Fruit fly (Drosophila melanogaster) whole organism, embryonic: ENCODE data around the gene Usp1.

Experiments used
- CG10147 ChIP-seq: fragments of 200-800 bp; sonication (Bioruptor generic); optimal IDR thresholded peaks from 2 replicates; lab custom pipeline; 2019; ENCODE audit warnings: missing biosample characterization, mild to moderate bottlenecking, missing genetic modification characterization, moderate library complexity
- CG10979 ChIP-seq: fragments of 200-800 bp; sonication (Bioruptor generic); optimal IDR thresholded peaks from 2 replicates; lab custom pipeline; 2018; ENCODE audit warnings: missing biosample characterization, mild to moderate bottlenecking, missing genetic modification characterization, moderate library complexity
- CG11723 ChIP-seq: fragments of 200-800 bp; sonication (Bioruptor generic); optimal IDR thresholded peaks from 2 replicates; lab custom pipeline; 2017; ENCODE audit warnings: missing biosample characterization, mild to moderate bottlenecking, missing genetic modification characterization
- CG12744 ChIP-seq: fragments of 200-800 bp; sonication (Bioruptor generic); optimal IDR thresholded peaks from 2 replicates; lab custom pipeline; 2016; ENCODE audit warnings: missing biosample characterization, missing genetic modification characterization
- CG13287 ChIP-seq: fragments of 200-800 bp; sonication (Bioruptor generic); IDR thresholded peaks from 2 replicates; pipeline ENCODE4 v1.3.6; 2022; ENCODE audit warnings: missing biosample characterization, missing genetic modification characterization; ENCODE audit not compliant: partially characterized antibody
- CG15073 ChIP-seq: fragments of 200-800 bp; sonication (Bioruptor generic); optimal IDR thresholded peaks from 2 replicates; lab custom pipeline; 2016; ENCODE audit warnings: missing biosample characterization, missing genetic modification characterization
- CG15696 ChIP-seq: fragments of 200-800 bp; sonication (Bioruptor generic); optimal IDR thresholded peaks from 2 replicates; lab custom pipeline; 2019; ENCODE audit warnings: missing biosample characterization, mild to moderate bottlenecking, missing genetic modification characterization, moderate library complexity
- CG17328 ChIP-seq: fragments of 200-800 bp; sonication (Bioruptor generic); IDR thresholded peaks from 2 replicates; pipeline ENCODE4 v1.3.6; 2022; ENCODE audit warnings: missing biosample characterization, missing genetic modification characterization
- CG17568 ChIP-seq: fragments of 200-800 bp; sonication (Bioruptor generic); optimal IDR thresholded peaks from 2 replicates; lab custom pipeline; 2018; ENCODE audit warnings: missing biosample characterization, mild to moderate bottlenecking, missing genetic modification characterization, moderate library complexity
- CG17912 ChIP-seq: fragments of 200-800 bp; sonication (Bioruptor generic); optimal IDR thresholded peaks from 2 replicates; lab custom pipeline; 2018; ENCODE audit warnings: missing biosample characterization, mild to moderate bottlenecking, missing genetic modification characterization
- CG2712 ChIP-seq: fragments of 200-800 bp; optimal IDR thresholded peaks from 3 replicates; lab custom pipeline; 2019; ENCODE audit warnings: missing biosample characterization, mild to moderate bottlenecking, missing genetic modification characterization, moderate library complexity
- CG3726 ChIP-seq: fragments of 200-800 bp; sonication (Bioruptor generic); IDR thresholded peaks from 3 replicates; pipeline ENCODE4, ENCODE4 v1.3.6; 2022; ENCODE audit warnings: missing biosample characterization, missing genetic modification characterization
- CG5180 ChIP-seq: fragments of 200-800 bp; sonication (Bioruptor generic); optimal IDR thresholded peaks from 3 replicates; lab custom pipeline; 2017; ENCODE audit warnings: missing biosample characterization, missing genetic modification characterization, mild to moderate bottlenecking, moderate library complexity, missing genetic modification reagents
- CG6854 ChIP-seq: fragments of 200-800 bp; sonication (Bioruptor generic); optimal IDR thresholded peaks from 3 replicates; lab custom pipeline; 2017; ENCODE audit warnings: missing biosample characterization, mild to moderate bottlenecking, missing genetic modification characterization
- CG7987 ChIP-seq: fragments of 200-800 bp; sonication (Bioruptor generic); optimal IDR thresholded peaks from 2 replicates; lab custom pipeline; 2018; ENCODE audit warnings: missing biosample characterization, mild to moderate bottlenecking, missing genetic modification characterization, moderate library complexity
- CG9437 ChIP-seq: fragments of 200-800 bp; sonication (Bioruptor generic); optimal IDR thresholded peaks from 2 replicates; lab custom pipeline; 2018; ENCODE audit warnings: missing biosample characterization, mild to moderate bottlenecking, missing genetic modification characterization
- Dek ChIP-seq: fragments of 200-800 bp; sonication (Bioruptor generic); optimal IDR thresholded peaks from 3 replicates; lab custom pipeline; 2019; ENCODE audit warnings: missing biosample characterization, mild to moderate bottlenecking, missing genetic modification characterization, moderate library complexity
- Jarid2 ChIP-seq: fragments of 200-800 bp; sonication (Bioruptor generic); optimal IDR thresholded peaks from 3 replicates; lab custom pipeline; 2017; ENCODE audit warnings: mild to moderate bottlenecking, missing biosample characterization, missing genetic modification reagents, missing genetic modification characterization
- Meics ChIP-seq: fragments of 200-800 bp; sonication (Bioruptor generic); optimal IDR thresholded peaks from 2 replicates; lab custom pipeline; 2017; ENCODE audit warnings: missing biosample characterization, mild to moderate bottlenecking, missing genetic modification characterization
- Nf-YA ChIP-seq: fragments of 200-800 bp; sonication (Bioruptor generic); IDR thresholded peaks from 2 replicates; pipeline ENCODE4 v1.3.6; 2022; ENCODE audit warnings: missing biosample characterization, missing genetic modification characterization
- Nf-YC ChIP-seq: fragments of 200-800 bp; optimal IDR thresholded peaks from 3 replicates; lab custom pipeline; 2019; ENCODE audit warnings: missing biosample characterization, mild to moderate bottlenecking, missing genetic modification characterization, moderate library complexity
- Optix ChIP-seq: fragments of 200-800 bp; sonication (Bioruptor generic); IDR thresholded peaks from 3 replicates; pipeline ENCODE4 v1.3.6; 2022; ENCODE audit warnings: missing biosample characterization, missing genetic modification characterization
- PHDP ChIP-seq: fragments of 200-800 bp; sonication (Bioruptor generic); optimal IDR thresholded peaks from 3 replicates; lab custom pipeline; 2018; ENCODE audit warnings: missing biosample characterization, mild to moderate bottlenecking, missing genetic modification characterization, moderate library complexity
- Scr ChIP-seq: fragments of 200-800 bp; sonication (Bioruptor generic); IDR thresholded peaks from 2 replicates; pipeline ENCODE4 v1.3.6; 2022; ENCODE audit warnings: missing biosample characterization, missing genetic modification characterization; ENCODE audit not compliant: partially characterized antibody
- Sin3A ChIP-seq: fragments of >200 bp; optimal IDR thresholded peaks from 2 replicates; lab custom pipeline; 2018
- Six4 ChIP-seq: fragments of 200-800 bp; sonication (Bioruptor generic); optimal IDR thresholded peaks from 2 replicates; lab custom pipeline; 2016; ENCODE audit warnings: missing biosample characterization, missing genetic modification characterization
- Sry-β ChIP-seq: fragments of 200-800 bp; sonication (Bioruptor generic); optimal IDR thresholded peaks from 2 replicates; lab custom pipeline; 2018; ENCODE audit warnings: missing biosample characterization, mild to moderate bottlenecking, missing genetic modification characterization, moderate library complexity
- Ssrp ChIP-seq: fragments of 200-800 bp; sonication (Bioruptor generic); optimal IDR thresholded peaks from 2 replicates; lab custom pipeline; 2018; ENCODE audit warnings: missing biosample characterization, mild to moderate bottlenecking, missing genetic modification characterization, moderate library complexity
- Stat92E ChIP-seq, 3 experiments: fragments of >200 bp in 2 of 3; fragments of 200-800 bp in 1 of 3; sonication (Bioruptor generic) in 1 of 3; optimal IDR thresholded peaks; 2 replicates each; lab custom pipeline; 2017 to 2019; ENCODE audit warnings: missing biosample characterization in 3 of 3, missing genetic modification characterization in 3 of 3, mild to moderate bottlenecking in 1 of 3, moderate library complexity in 1 of 3
- TFAM ChIP-seq: fragments of 200-800 bp; sonication (Bioruptor generic); optimal IDR thresholded peaks from 2 replicates; lab custom pipeline; 2017; ENCODE audit warnings: missing biosample characterization, missing genetic modification characterization, inconsistent platforms
- Tbp ChIP-seq: fragments of >200 bp; optimal IDR thresholded peaks from 2 replicates; lab custom pipeline; 2018; ENCODE audit warnings: missing biosample characterization, missing genetic modification characterization
- YL-1 ChIP-seq: fragments of 200-800 bp; sonication (Bioruptor generic); optimal IDR thresholded peaks from 3 replicates; lab custom pipeline; 2017; ENCODE audit warnings: missing biosample characterization, mild to moderate bottlenecking, missing genetic modification characterization
- dmrt11E ChIP-seq: fragments of 200-800 bp; sonication (Bioruptor generic); optimal IDR thresholded peaks from 3 replicates; lab custom pipeline; 2018; ENCODE audit warnings: missing biosample characterization, mild to moderate bottlenecking, missing genetic modification characterization, moderate library complexity
- gem ChIP-seq: fragments of 200-800 bp; sonication (Bioruptor generic); optimal IDR thresholded peaks from 2 replicates; lab custom pipeline; 2019; ENCODE audit warnings: missing biosample characterization, mild to moderate bottlenecking, missing genetic modification characterization, moderate library complexity
- jumu ChIP-seq: fragments of 200-800 bp; sonication (Bioruptor generic); optimal IDR thresholded peaks from 3 replicates; lab custom pipeline; 2016; ENCODE audit warnings: missing biosample characterization, missing genetic modification characterization
- lab ChIP-seq: fragments of 200-800 bp; sonication (Bioruptor generic); optimal IDR thresholded peaks from 3 replicates; lab custom pipeline; 2017; ENCODE audit warnings: missing biosample characterization, missing genetic modification characterization, mild to moderate bottlenecking, moderate library complexity, missing genetic modification reagents
- pho ChIP-seq: fragments of 200-800 bp; sonication (Bioruptor generic); optimal IDR thresholded peaks from 2 replicates; lab custom pipeline; 2016; ENCODE audit warnings: missing biosample characterization, missing genetic modification characterization
- pita ChIP-seq: fragments of 200-800 bp; sonication (Bioruptor generic); optimal IDR thresholded peaks from 2 replicates; lab custom pipeline; 2017; ENCODE audit warnings: missing biosample characterization, mild to moderate bottlenecking, missing genetic modification characterization
- pros ChIP-seq: fragments of 200-800 bp; sonication (Bioruptor generic); optimal IDR thresholded peaks from 3 replicates; lab custom pipeline; 2019; ENCODE audit warnings: missing biosample characterization, mild to moderate bottlenecking, missing genetic modification characterization, moderate library complexity
- row ChIP-seq: fragments of 200-800 bp; sonication (Bioruptor generic); IDR thresholded peaks from 3 replicates; pipeline ENCODE4 v1.3.6; 2022; ENCODE audit warnings: missing biosample characterization, missing genetic modification characterization
- schlank ChIP-seq: fragments of 200-800 bp; sonication (Bioruptor generic); optimal IDR thresholded peaks from 2 replicates; lab custom pipeline; 2018; ENCODE audit warnings: missing biosample characterization, mild to moderate bottlenecking, missing genetic modification characterization
- sens ChIP-seq: fragments of 200-800 bp; sonication (Bioruptor generic); peaks from one replicate; lab custom pipeline; 2016; ENCODE audit warnings: missing biosample characterization, missing genetic modification characterization
- sug ChIP-seq: fragments of 200-800 bp; optimal IDR thresholded peaks from 2 replicates; lab custom pipeline; 2019; ENCODE audit warnings: missing biosample characterization, mild to moderate bottlenecking, missing genetic modification characterization, moderate library complexity
- tll ChIP-seq, 2 experiments: fragments of 200-800 bp in 1 of 2; fragments of >200 bp in 1 of 2; sonication (Bioruptor generic) in 1 of 2; optimal IDR thresholded peaks; 2 replicates each; lab custom pipeline; 2017 to 2019; ENCODE audit warnings: missing biosample characterization in 2 of 2, missing genetic modification characterization in 2 of 2, mild to moderate bottlenecking in 1 of 2, moderate library complexity in 1 of 2
- trem ChIP-seq: fragments of 200-800 bp; optimal IDR thresholded peaks from 3 replicates; lab custom pipeline; 2019; ENCODE audit warnings: missing biosample characterization, mild to moderate bottlenecking, missing genetic modification characterization, moderate library complexity
- twi ChIP-seq: fragments of 200-800 bp; optimal IDR thresholded peaks from 2 replicates; lab custom pipeline; 2019; ENCODE audit warnings: missing biosample characterization, mild to moderate bottlenecking, missing genetic modification characterization, moderate library complexity
- unpg ChIP-seq: fragments of 200-800 bp; sonication (Bioruptor generic); optimal IDR thresholded peaks from 3 replicates; lab custom pipeline; 2018; ENCODE audit warnings: missing biosample characterization, mild to moderate bottlenecking, missing genetic modification characterization, moderate library complexity
- zen ChIP-seq: fragments of 200-800 bp; sonication (Bioruptor generic); optimal IDR thresholded peaks from 3 replicates; lab custom pipeline; 2018; ENCODE audit warnings: missing biosample characterization, mild to moderate bottlenecking, missing genetic modification characterization, moderate library complexity

Gene Usp1

dm6 chr3R:29262481-29262880 is 33.5 kb downstream of the Usp1 start:
- TF ChIP-seq Meics (GFP tag; lab: Kevin White, UChicago) (no peak), Nf-YC (no peak), twi (tag; lab: Kevin White, UChicago) (peak; percentile 97), jumu (no peak)

DNA sequence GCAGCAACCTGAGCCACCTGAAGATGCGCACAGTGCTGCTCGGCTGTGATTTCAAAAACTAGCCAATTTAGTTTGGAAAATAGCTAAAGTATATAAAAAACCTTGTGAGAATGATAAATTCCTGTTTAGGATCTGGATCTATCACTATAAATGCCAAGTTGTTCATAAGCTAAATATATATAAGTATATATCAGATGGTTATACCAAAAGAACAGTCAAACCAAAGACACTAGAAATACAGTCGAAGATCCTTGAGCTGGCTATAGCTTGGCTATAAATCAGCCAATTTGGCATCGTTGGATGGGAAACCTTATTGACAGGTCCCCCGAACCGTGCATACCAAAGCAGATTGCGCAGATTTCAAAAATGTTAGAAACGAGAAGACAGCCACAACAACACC is 34.3 kb downstream of the Usp1 start:
- TF ChIP-seq Six4 (GFP tag; lab: Kevin White, UChicago): no peak
- peak; percentile 5 for TF ChIP-seq trem (tag; lab: Kevin White, UChicago)
- no peak for TF ChIP-seq TFAM (GFP tag; lab: Kevin White, UChicago)
- no peak for TF ChIP-seq Sin3A (lab: Kevin White, UChicago)
- TF ChIP-seq YL-1 (GFP tag; lab: Kevin White, UChicago): no peak
- no peak for TF ChIP-seq CG13287 (GFP tag; lab: Robert Waterston, UW)
- no peak for TF ChIP-seq schlank (tag; lab: Kevin White, UChicago)
- no peak for TF ChIP-seq sug
- TF ChIP-seq CG15073 (GFP tag; lab: Kevin White, UChicago): no peak
- TF ChIP-seq CG10147 (GFP tag; lab: Kevin White, UChicago): no peak
- TF ChIP-seq Stat92E (GFP tag; optimal IDR thresholded peaks at IDR 0.05; lab: Kevin White, UChicago): peak in 1 of 3 experiments; percentile 73
- peak; percentile 18 for TF ChIP-seq sens
- no peak for TF ChIP-seq Optix
- TF ChIP-seq dmrt11E (tag; lab: Kevin White, UChicago): peak; percentile 45
- no peak for TF ChIP-seq CG5180 (GFP tag; lab: Kevin White, UChicago)
- TF ChIP-seq pros (GFP tag; lab: Kevin White, UChicago): peak; percentile 6
- peak in 1 of 2 experiments; percentile 79 for TF ChIP-seq tll (GFP tag; optimal IDR thresholded peaks at IDR 0.05; lab: Kevin White, UChicago)
- TF ChIP-seq pho (GFP tag; lab: Kevin White, UChicago): no peak
- no peak for TF ChIP-seq lab
- TF ChIP-seq unpg (GFP tag; lab: Kevin White, UChicago): no peak
- no peak for TF ChIP-seq CG9437
- TF ChIP-seq CG7987 (GFP tag; lab: Kevin White, UChicago): no peak
- TF ChIP-seq CG3726 (GFP tag; lab: Robert Waterston, UW): no peak
- TF ChIP-seq CG17912 (GFP tag; lab: Kevin White, UChicago): no peak
- TF ChIP-seq pita (GFP tag; lab: Kevin White, UChicago): no peak
- TF ChIP-seq zen (tag; lab: Kevin White, UChicago): peak; percentile 31
- TF ChIP-seq Nf-YA (GFP tag; lab: Robert Waterston, UW): no peak
- peak; percentile 1 for TF ChIP-seq gem (tag; lab: Kevin White, UChicago)
- peak; percentile 4 for TF ChIP-seq CG15696 (tag; lab: Kevin White, UChicago)
- no peak for TF ChIP-seq CG17328 (GFP tag; lab: Robert Waterston, UW)
- TF ChIP-seq Tbp (GFP tag; lab: Kevin White, UChicago): no peak
- no peak for TF ChIP-seq Scr (GFP tag; lab: Robert Waterston, UW)
- TF ChIP-seq CG6854: no peak
- no peak for TF ChIP-seq PHDP (tag; lab: Kevin White, UChicago)
- peak; percentile 6 for TF ChIP-seq CG2712 (tag; lab: Kevin White, UChicago)
- TF ChIP-seq Dek (tag; lab: Kevin White, UChicago): no peak
- no peak for TF ChIP-seq CG11723 (GFP tag; lab: Kevin White, UChicago)
- TF ChIP-seq row (GFP tag; lab: Robert Waterston, UW): peak; percentile 47; the same call in 2 of the 3 replicates
- TF ChIP-seq CG12744 (GFP tag; lab: Kevin White, UChicago): no peak
- no peak for TF ChIP-seq CG17568 (GFP tag; lab: Kevin White, UChicago)
- no peak for TF ChIP-seq Jarid2 (GFP tag; lab: Kevin White, UChicago)
- TF ChIP-seq CG10979 (tag; lab: Kevin White, UChicago): peak; percentile 6
- TF ChIP-seq Sry-β (GFP tag; lab: Kevin White, UChicago): peak; percentile 88
- no peak for TF ChIP-seq Ssrp (tag; lab: Kevin White, UChicago)
